Worm (Caenorhabditis elegans) whole organism, young adult: ENCODE measurements around the gene Y47A7.2.

Source experiments
- F10E7.11 ChIP-seq: sonication (generic microtip); optimal IDR thresholded peaks from 2 replicates; lab custom pipeline; 2017; ENCODE audit warnings: mild to moderate bottlenecking, missing genetic modification characterization, moderate library complexity, missing compliant biosample characterization
- Y67H2A.10 ChIP-seq: fragments of 200-800 bp; sonication (Bioruptor generic); conservative IDR thresholded peaks from 2 replicates; pipeline ENCODE4 v1.3.6; 2022; ENCODE audit warnings: missing genetic modification reagents, missing genetic modification characterization, missing compliant biosample characterization
- attf-3 ChIP-seq: fragments of 200-800 bp; sonication (Bioruptor generic); conservative IDR thresholded peaks from 2 replicates; pipeline ENCODE4 v1.3.6; 2022; ENCODE audit warnings: missing genetic modification reagents, missing genetic modification characterization, missing compliant biosample characterization
- ekl-4 ChIP-seq: fragments of 200-800 bp; sonication (Bioruptor generic); IDR thresholded peaks from 2 replicates; pipeline ENCODE4 v1.3.6; 2022; ENCODE audit warnings: missing genetic modification reagents, missing genetic modification characterization, missing compliant biosample characterization
- unc-62 ChIP-seq: fragments of 150-350 bp; optimal IDR thresholded peaks from 2 replicates; lab custom pipeline; 2014; ENCODE audit warnings: missing biosample characterization, missing genetic modification reagents, missing genetic modification characterization

ce11 chrV:5146394-5146793, 51.7 kb downstream of the Y47A7.2 start, which contains the start of gene F14F9.6:
- TF ChIP-seq ekl-4 (GFP tag; lab: Robert Waterston, UW) (no peak), attf-3 (GFP tag; lab: Robert Waterston, UW) (no peak), unc-62 (GFP tag; lab: Kevin White, UChicago) (no peak), F10E7.11 (tag; lab: Kevin White, UChicago) (no peak), Y67H2A.10 (GFP tag; lab: Robert Waterston, UW) (no peak)
